Fruit fly (Drosophila melanogaster): ENCODE results near the gene Cht2.

DNA sequence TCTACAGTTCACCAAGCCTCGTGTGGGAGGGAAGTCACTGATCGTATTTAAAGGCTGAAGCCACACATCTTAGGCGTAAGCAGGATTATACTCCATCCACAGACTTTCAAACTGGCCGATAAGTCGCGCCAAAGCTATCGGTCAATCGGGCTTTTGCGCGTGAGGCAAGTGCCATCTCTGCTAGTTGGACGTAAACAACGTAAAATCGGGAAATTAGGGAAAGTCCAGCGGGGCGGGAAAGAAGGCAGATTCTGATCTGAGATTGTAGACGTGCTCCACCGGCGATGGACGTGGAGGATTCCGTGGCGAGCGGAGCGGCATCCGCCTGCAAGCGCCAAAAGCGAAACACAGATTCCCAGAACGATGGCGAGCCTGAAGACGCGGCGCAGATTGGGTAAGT is 409 bp upstream of the Cht2 start, which contains the start of gene CG8001:
- TF ChIP-seq dac (GFP tag; optimal IDR thresholded peaks at IDR 0.05): no peak
- TF ChIP-seq OdsH (GFP tag; optimal IDR thresholded peaks at IDR 0.05): no peak
- no peak for TF ChIP-seq Ets21C (GFP tag; optimal IDR thresholded peaks at IDR 0.05)
- TF ChIP-seq Sox102F (GFP tag; optimal IDR thresholded peaks at IDR 0.05): no peak
- TF ChIP-seq Hr39 (GFP tag; optimal IDR thresholded peaks at IDR 0.05): no peak
- no peak for TF ChIP-seq Lpt (GFP tag; optimal IDR thresholded peaks at IDR 0.05)
- TF ChIP-seq CG6854 (GFP tag; optimal IDR thresholded peaks at IDR 0.05): no peak
- no peak for TF ChIP-seq net (GFP tag; optimal IDR thresholded peaks at IDR 0.05)
- no peak for TF ChIP-seq CG10631 (GFP tag; optimal IDR thresholded peaks at IDR 0.05)
- no peak for TF ChIP-seq fd85E (GFP tag; optimal IDR thresholded peaks at IDR 0.05)
- no peak for TF ChIP-seq CG34406 (GFP tag; optimal IDR thresholded peaks at IDR 0.05)
- TF ChIP-seq CG31627 (GFP tag; optimal IDR thresholded peaks at IDR 0.05): no peak
- TF ChIP-seq vri (GFP tag; optimal IDR thresholded peaks at IDR 0.05): no peak

All from whole organism, prepupa.